Fruit fly (Drosophila melanogaster): ENCODE results near the gene Nsf2.

DNA sequence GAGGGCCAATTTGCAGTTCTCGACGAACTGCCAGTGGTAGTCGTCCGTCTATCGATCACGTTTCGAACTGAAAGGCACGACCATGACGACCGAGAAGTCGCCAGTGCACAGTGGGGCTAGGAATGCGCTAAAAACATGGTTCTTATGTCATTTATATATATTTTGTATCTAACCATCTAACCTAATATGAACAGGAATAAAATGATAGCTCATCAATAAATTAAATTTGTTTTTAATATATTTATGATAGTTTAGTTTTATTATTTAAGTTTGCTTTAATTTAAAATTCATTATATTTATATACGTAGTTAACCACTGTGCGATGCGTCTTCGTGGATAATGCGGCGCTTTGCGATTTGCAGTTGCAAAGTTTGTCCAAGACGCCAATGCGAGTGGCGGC is 5.8 kb upstream of the Nsf2 start:
- TF ChIP-seq CG8478 (optimal IDR thresholded peaks at IDR 0.05) (no peak), CTCF (optimal IDR thresholded peaks at IDR 0.05) (no peak)
